Worm (Caenorhabditis elegans) whole organism, early embryonic: ENCODE data around the gene K02E10.7.

Source experiments
- F13C5.2 ChIP-seq: sonication (generic microtip); optimal IDR thresholded peaks from 2 replicates; lab custom pipeline; 2017; ENCODE audit warnings: mild to moderate bottlenecking, missing genetic modification characterization, inconsistent platforms, missing compliant biosample characterization
- aly-1 ChIP-seq: sonication (generic microtip); optimal IDR thresholded peaks from 2 replicates; lab custom pipeline; 2016; ENCODE audit warnings: missing genetic modification characterization, missing compliant biosample characterization
- ama-1 ChIP-seq: fragments of 150-350 bp; optimal IDR thresholded peaks from 2 replicates; lab custom pipeline; 2014
- ceh-36 ChIP-seq: sonication (generic microtip); optimal IDR thresholded peaks from 2 replicates; lab custom pipeline; 2016; ENCODE audit warnings: missing genetic modification characterization, inconsistent platforms, missing compliant biosample characterization
- ets-7 ChIP-seq: sonication (generic microtip); optimal IDR thresholded peaks from 2 replicates; lab custom pipeline; 2016; ENCODE audit warnings: missing genotype, missing genetic modification characterization, missing compliant biosample characterization
- scrt-1 ChIP-seq: fragments of 200-800 bp; sonication (Bioruptor generic); IDR thresholded peaks from 2 replicates; pipeline ENCODE4 v1.3.6; 2022; ENCODE audit warnings: missing genetic modification characterization, missing compliant biosample characterization
- sea-1 ChIP-seq: fragments of 200-800 bp; sonication (Bioruptor generic); conservative IDR thresholded peaks from 2 replicates; pipeline ENCODE4 v1.3.6; 2022; ENCODE audit warnings: missing genetic modification characterization, missing compliant biosample characterization

DNA sequence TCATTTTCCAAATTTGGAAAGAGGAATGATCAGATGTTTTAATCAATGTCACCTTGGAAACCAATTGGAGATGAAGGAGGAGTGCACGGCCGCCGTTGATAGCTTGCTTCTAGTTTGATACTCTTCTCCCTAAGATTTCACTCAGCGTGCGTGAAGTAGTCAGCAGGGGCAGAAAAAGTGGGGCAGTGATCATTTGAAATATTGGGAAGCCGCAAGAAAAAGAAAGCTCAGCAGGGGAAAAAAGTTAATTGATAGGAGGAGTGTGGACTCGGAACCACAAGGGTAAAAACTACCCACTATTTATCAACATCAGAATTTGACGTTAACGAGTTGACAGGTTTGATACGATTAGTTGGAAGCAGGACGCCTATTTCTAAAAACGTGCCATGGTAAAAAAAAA lies at the start of gene K02E10.7:
- TF ChIP-seq ama-1 (lab: Kevin White, UChicago) (no peak), F13C5.2 (tag; lab: Kevin White, UChicago) (no peak), ets-7 (tag; lab: Kevin White, UChicago) (no peak), ceh-36 (tag; lab: Kevin White, UChicago) (no peak), aly-1 (no peak), sea-1 (no peak), scrt-1 (no peak)
